Fruit fly (Drosophila melanogaster) S2 (cell line): ENCODE measurements around the gene FucTB.

Source experiments
- CG8478 ChIP-seq: fragments of >200 bp; optimal IDR thresholded peaks from 2 replicates; lab custom pipeline; 2018
- CTCF ChIP-seq, 2 experiments: fragments of >200 bp; optimal IDR thresholded peaks; 2 replicates each; lab custom pipeline; 2018

The FucTB gene

DNA sequence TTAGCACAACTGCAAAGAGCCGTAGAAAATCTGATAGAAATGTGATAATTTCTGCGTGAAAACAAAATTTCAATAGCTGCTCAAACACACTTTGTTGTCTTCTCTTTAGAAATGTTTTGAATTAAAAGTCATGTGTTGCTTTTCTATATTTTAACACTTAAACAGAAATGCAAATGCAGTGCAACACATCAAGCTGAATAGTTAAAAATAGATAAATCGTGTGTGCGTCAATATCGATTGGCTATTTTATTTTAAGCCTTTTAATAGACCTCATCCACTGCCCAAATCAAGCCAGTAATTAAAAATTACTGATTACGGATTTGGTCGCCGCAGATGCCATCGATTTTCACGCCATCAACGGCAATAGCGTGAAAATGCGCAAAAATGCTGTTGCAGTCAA lies 33.0 kb downstream of the FucTB start, which contains the start of gene CG4438:
CG4438 (minus strand) TSS at position 101 of the 400 bp plus-strand sequence.
- TF ChIP-seq CTCF (optimal IDR thresholded peaks at IDR 0.05; lab: Kevin White, UChicago) (no peak), CG8478 (lab: Kevin White, UChicago) (no peak)

DNA sequence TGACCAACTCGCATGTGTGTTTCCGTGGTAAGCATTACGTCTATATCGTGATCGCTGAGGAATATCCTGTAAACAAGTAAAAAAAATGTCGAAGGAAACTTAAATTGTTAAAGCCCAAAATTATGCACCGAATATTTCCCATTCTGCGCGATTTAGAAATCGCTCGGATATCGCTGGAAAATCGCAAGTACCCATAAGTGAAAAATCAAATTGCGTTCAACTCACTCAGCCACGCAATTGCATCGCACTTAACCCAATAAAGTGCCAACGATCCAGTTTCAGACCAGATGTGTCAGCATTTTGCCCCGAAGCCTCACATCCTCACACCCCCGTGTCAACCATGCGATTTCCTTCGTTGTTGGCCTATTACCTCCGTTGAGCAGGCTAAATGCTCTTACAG lies 34.5 kb downstream of the FucTB start:
- TF ChIP-seq CG8478 (lab: Kevin White, UChicago) (no peak), CTCF (optimal IDR thresholded peaks at IDR 0.05; lab: Kevin White, UChicago) (no peak)

DNA sequence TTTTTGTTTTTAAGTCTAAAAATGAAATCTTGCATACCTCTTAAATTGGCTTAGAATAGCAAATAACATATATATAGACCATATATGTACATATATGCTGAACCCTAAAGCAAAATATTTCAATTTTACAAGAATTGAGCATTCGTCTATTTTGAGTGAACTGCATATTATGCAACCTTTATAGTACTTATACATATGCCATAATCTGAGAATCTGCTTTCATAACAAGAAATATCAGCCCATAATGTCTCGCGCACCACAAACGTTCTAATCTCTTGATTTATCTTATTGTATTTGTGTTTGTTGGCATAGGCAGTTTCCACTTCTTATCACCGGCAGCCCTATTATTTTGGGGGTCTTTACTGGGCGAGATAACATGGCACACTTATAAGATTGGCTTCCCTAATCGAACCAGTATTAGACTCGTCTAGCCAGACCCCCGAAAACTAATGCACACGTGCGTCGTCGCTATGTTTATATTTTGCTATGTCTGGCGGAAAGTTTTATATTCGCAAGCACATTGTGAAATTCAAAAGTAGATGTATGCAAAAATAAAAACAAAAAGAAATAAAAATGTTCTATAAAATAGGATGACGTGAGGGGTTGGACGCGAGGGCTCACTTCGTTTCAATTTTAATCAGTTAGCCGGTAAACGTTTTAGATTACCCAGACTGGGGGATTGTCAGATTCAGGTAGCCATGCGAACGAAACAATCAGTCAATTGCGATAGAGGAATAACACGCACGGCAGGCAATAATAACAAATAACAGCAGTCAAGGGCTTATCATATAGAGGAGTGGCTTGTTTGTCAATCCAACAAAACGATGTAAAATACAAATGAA lies 41.7 kb downstream of the FucTB start:
- TF ChIP-seq CTCF (optimal IDR thresholded peaks at IDR 0.05; lab: Kevin White, UChicago) = no peak
- TF ChIP-seq CG8478 (lab: Kevin White, UChicago) = no peak

- TF ChIP-seq CTCF (optimal IDR thresholded peaks at IDR 0.05; lab: Kevin White, UChicago) (no peak), CG8478 (lab: Kevin White, UChicago) (no peak)
Measured at dm6 chr2L:9388013-9388605, 42.7 kb downstream of the FucTB start.

DNA sequence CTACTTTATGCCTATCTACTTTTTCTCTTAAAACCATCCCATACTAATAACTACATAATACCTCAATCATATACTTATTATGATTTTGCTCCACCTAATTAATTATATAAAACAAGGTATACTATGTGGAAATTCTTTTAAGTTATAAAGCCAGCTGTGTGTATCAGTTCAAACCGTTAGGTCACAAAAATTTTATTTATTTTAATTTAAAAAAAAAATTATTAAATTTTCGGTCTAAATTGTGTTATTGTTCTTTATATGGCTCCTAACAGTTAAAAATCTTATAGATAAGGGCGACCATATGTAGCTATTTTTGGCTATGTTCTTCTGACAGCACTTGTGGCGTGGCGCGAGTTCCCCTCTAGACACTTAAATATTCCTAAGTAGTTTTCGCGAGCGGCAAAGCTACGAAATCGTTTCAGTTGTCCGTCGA lies 43.6 kb downstream of the FucTB start, which contains the start of gene Aldh:
Aldh (plus strand) TSS at position 150 of the 433 bp plus-strand sequence.
- no peak for TF ChIP-seq CTCF (optimal IDR thresholded peaks at IDR 0.05; lab: Kevin White, UChicago)
- TF ChIP-seq CG8478 (lab: Kevin White, UChicago) = no peak

dm6 chr2L:9386270-9386669 lies 44.6 kb downstream of the FucTB start:
- TF ChIP-seq CTCF (optimal IDR thresholded peaks at IDR 0.05; lab: Kevin White, UChicago) (no peak), CG8478 (lab: Kevin White, UChicago) (no peak)
